Worm (Caenorhabditis elegans) whole organism, L3 larva: Measurements from ENCODE around the gene mec-4.

ENCODE experiments used
- aly-2 ChIP-seq: fragments of 150-350 bp; optimal IDR thresholded peaks from 2 replicates; lab custom pipeline; 2014; ENCODE audit warnings: missing biosample characterization, missing genetic modification characterization
- egl-27 ChIP-seq: sonication (generic microtip); optimal IDR thresholded peaks from 4 replicates; lab custom pipeline; 2017; ENCODE audit warnings: missing biosample characterization, missing genetic modification reagents, missing genetic modification characterization
- fos-1 ChIP-seq: fragments of 150-350 bp; optimal IDR thresholded peaks from 2 replicates; lab custom pipeline; 2014; ENCODE audit warnings: missing biosample characterization, missing genetic modification characterization
- hmg-11 ChIP-seq: sonication (generic microtip); optimal IDR thresholded peaks from 2 replicates; lab custom pipeline; 2016; ENCODE audit warnings: missing genetic modification characterization, missing compliant biosample characterization
- nhr-11 ChIP-seq: fragments of 150-350 bp; optimal IDR thresholded peaks from 2 replicates; lab custom pipeline; 2014; ENCODE audit warnings: missing biosample characterization, missing genetic modification characterization
- nhr-25 ChIP-seq: sonication (generic microtip); optimal IDR thresholded peaks from 2 replicates; lab custom pipeline; 2017; ENCODE audit warnings: missing biosample characterization, missing genetic modification characterization
- nhr-76 ChIP-seq: fragments of 150-350 bp; sonication (generic microtip); optimal IDR thresholded peaks from 5 replicates; lab custom pipeline; 2014; ENCODE audit warnings: missing biosample characterization, missing genetic modification characterization
- pha-4 ChIP-seq: fragments of 150-350 bp; optimal IDR thresholded peaks from 2 replicates; lab custom pipeline; 2014; ENCODE audit warnings: missing biosample characterization, missing genetic modification reagents, missing genetic modification characterization
- tbx-2 ChIP-seq: sonication (generic microtip); optimal IDR thresholded peaks from 2 replicates; lab custom pipeline; 2016; ENCODE audit warnings: mild to moderate bottlenecking, missing genetic modification characterization, missing compliant biosample characterization
- unc-39 ChIP-seq: sonication (generic microtip); optimal IDR thresholded peaks from 4 replicates; lab custom pipeline; 2017; ENCODE audit warnings: missing biosample characterization, missing genetic modification characterization
- unc-62 ChIP-seq: fragments of 150-350 bp; sonication (generic microtip); optimal IDR thresholded peaks from 4 replicates; lab custom pipeline; 2014; ENCODE audit warnings: missing biosample characterization, missing genetic modification reagents, missing genetic modification characterization
- zag-1 ChIP-seq: fragments of 150-350 bp; optimal IDR thresholded peaks from 2 replicates; lab custom pipeline; 2014; ENCODE audit warnings: missing biosample characterization, missing genetic modification characterization

- TF ChIP-seq fos-1 (no peak), unc-39 (no peak), egl-27 (no peak), tbx-2 (no peak), nhr-76 (tag; lab: Kevin White, UChicago) (no peak), pha-4 (tag; lab: Kevin White, UChicago) (no peak), hmg-11 (no peak), nhr-11 (tag; lab: Kevin White, UChicago) (no peak), unc-62 (GFP tag; lab: Kevin White, UChicago) (no peak), aly-2 (tag; lab: Kevin White, UChicago) (no peak), zag-1 (no peak), nhr-25 (tag; lab: Kevin White, UChicago) (no peak)
Observed at ce11 chrX:16803545-16803944, 3.4 kb downstream of the mec-4 start.
